Worm (Caenorhabditis elegans): ENCODE measurements around the gene T24C2.3.
A peak's percentile ranks its signal among the peaks of the same experiment; 100 is the strongest.

T24C2.3 gene

DNA sequence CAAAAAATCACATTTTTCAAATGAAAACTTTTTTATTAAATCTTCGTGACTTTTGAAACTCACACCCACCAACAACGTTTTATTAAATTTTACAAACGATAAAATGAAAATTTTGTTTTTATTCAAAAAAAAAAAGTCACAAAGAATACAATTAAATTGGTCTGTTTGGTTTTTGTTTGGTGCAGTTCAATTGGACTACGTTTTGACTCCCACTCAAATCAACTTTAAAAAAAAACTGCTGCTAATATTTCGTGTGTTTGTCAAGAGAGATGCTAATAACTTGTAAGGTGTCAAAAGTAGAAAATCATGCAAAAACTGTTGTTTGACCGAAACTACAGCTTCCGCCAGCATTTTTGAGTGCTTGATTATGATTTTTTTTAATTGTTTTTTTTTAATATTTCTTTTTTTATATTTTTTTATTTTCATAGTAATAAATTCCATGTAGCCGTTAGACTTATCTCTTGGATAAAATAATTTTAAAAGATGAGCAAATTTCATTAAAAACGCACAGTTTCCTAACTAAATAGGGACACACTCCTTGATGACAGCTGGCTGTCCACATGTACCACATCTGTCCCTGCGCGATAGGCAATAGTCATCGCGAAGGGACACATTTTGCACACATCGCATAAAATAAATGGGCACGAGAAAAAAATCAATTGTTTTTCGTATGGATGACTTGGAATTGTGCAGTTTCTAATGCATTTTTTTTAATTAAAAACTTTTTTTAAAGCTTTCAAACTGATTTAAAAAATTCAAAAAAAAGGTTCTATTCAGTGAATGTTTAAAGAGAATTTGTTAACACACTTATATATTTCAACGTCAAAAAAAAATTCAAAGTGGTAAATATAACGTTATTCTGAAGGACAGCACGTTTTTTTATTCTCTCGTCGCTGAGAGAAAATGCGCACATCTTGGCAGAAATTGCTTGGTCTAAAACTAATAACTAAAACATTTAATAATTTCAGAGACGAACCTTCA, 17.7 kb upstream of the T24C2.3 start (continued):
- TF ChIP-seq mel-28 (tag; optimal IDR thresholded peaks at IDR 0.05; ENCODE audit: borderline replicate concordance) (peak; percentile 75), ztf-3 (GFP tag; optimal IDR thresholded peaks at IDR 0.05) (peak; percentile 95), snpc-4 (GFP tag; optimal IDR thresholded peaks at IDR 0.05) (peak; percentile 67), snpc-4 (tag; optimal IDR thresholded peaks at IDR 0.05) (peak; percentile 43 to 93 (median 89)), dpl-1 (GFP tag; optimal IDR thresholded peaks at IDR 0.05) (no peak), atf-7 (tag; optimal IDR thresholded peaks at IDR 0.05) (peak; percentile 99), ets-4 (GFP tag; optimal IDR thresholded peaks at IDR 0.05) (peak; percentile 93), K12H6.12 (tag; optimal IDR thresholded peaks at IDR 0.05) (peak; percentile 98), dox-1 (GFP tag; IDR thresholded peaks at IDR 0.05) (peak; percentile 99), lin-40 (tag; optimal IDR thresholded peaks at IDR 0.05) (peak; percentile 100), F23B12.7 (tag; optimal IDR thresholded peaks at IDR 0.05; ENCODE audit: insufficient read depth) (peak; percentile 98), Y79H2A.3 (GFP tag; conservative IDR thresholded peaks at IDR 0.05) (no peak), lin-54 (GFP tag; optimal IDR thresholded peaks at IDR 0.05) (peak; percentile 92), rec-8 (tag; optimal IDR thresholded peaks at IDR 0.05) (peak in 1 of 2 experiments; percentile 34), rcor-1 (GFP tag; IDR thresholded peaks at IDR 0.05) (peak; percentile 97), tbx-9 (tag; optimal IDR thresholded peaks at IDR 0.05; ENCODE audit: borderline replicate concordance) (no peak), pbrm-1 (GFP tag; IDR thresholded peaks at IDR 0.05) (peak; percentile 97), F39B2.1 (GFP tag; IDR thresholded peaks at IDR 0.05) (0 out of 2 replicates have a peak, but pooled peaks have one; percentile 54), attf-3 (GFP tag; conservative IDR thresholded peaks at IDR 0.05) (peak; percentile 58; the same call in 1 of the 2 replicates), egl-44 (GFP tag; IDR thresholded peaks at IDR 0.05) (peak; percentile 95), ztf-28 (GFP tag; IDR thresholded peaks at IDR 0.05) (no peak), bed-2 (GFP tag; IDR thresholded peaks at IDR 0.05) (peak; percentile 89), efl-1 (GFP tag; optimal IDR thresholded peaks at IDR 0.05) (peak; percentile 27), lir-1 (GFP tag; conservative IDR thresholded peaks at IDR 0.05) (peak; percentile 94), ceh-58 (GFP tag; IDR thresholded peaks at IDR 0.05) (no peak), akir-1 (GFP tag; optimal IDR thresholded peaks at IDR 0.05) (peak; percentile 72), D2030.7 (GFP tag; IDR thresholded peaks at IDR 0.05) (no peak), attf-5 (GFP tag; optimal IDR thresholded peaks at IDR 0.05) (peak; percentile 70), madf-10 (tag; optimal IDR thresholded peaks at IDR 0.05) (peak; percentile 97), ztf-25 (GFP tag; IDR thresholded peaks at IDR 0.05) (no peak), rpc-1 (optimal IDR thresholded peaks at IDR 0.05) (peak; percentile 17), rpc-1 (tag; optimal IDR thresholded peaks at IDR 0.05) (no peak), chd-7 (tag; optimal IDR thresholded peaks at IDR 0.05) (peak; percentile 98), him-1 (tag; optimal IDR thresholded peaks at IDR 0.05) (no peak), hmg-1.2 (GFP tag; IDR thresholded peaks at IDR 0.05) (peak; percentile 87), Y53F4B.3 (GFP tag; IDR thresholded peaks at IDR 0.05) (no peak), F33H1.4 (GFP tag; IDR thresholded peaks at IDR 0.05) (peak; percentile 32), madf-3 (GFP tag; IDR thresholded peaks at IDR 0.05) (peak; percentile 88), cebp-1 (GFP tag; IDR thresholded peaks at IDR 0.05) (peak; percentile 82), cebp-1 (tag; optimal IDR thresholded peaks at IDR 0.05) (peak; percentile 98), athp-1 (tag; optimal IDR thresholded peaks at IDR 0.05) (peak; percentile 57), bed-1 (GFP tag; IDR thresholded peaks at IDR 0.05) (0 out of 2 replicates have a peak, but pooled peaks have one; percentile 68), C06A6.2 (GFP tag; conservative IDR thresholded peaks at IDR 0.05) (peak; percentile 98), egl-18 (GFP tag; IDR thresholded peaks at IDR 0.05) (peak; percentile 97), egrh-3 (GFP tag; IDR thresholded peaks at IDR 0.05) (no peak), B0336.3 (GFP tag; IDR thresholded peaks at IDR 0.05) (peak; percentile 100), let-526 (GFP tag; IDR thresholded peaks at IDR 0.05) (peak; percentile 95)

Data from whole organism, young adult.